Worm (Caenorhabditis elegans): ENCODE results near the gene tre-3.

- no peak for TF ChIP-seq ref-1 (GFP tag; conservative IDR thresholded peaks at IDR 0.05)
- TF ChIP-seq ztf-29 (GFP tag; IDR thresholded peaks at IDR 0.05) = no peak
- TF ChIP-seq med-1 (GFP tag; optimal IDR thresholded peaks at IDR 0.05; ENCODE audit: insufficient read depth) = no peak
- no peak for TF ChIP-seq flt-1 (GFP tag; IDR thresholded peaks at IDR 0.05)
- no peak for TF ChIP-seq tab-1 (GFP tag; IDR thresholded peaks at IDR 0.05)
Observed at ce11 chrV:11733460-11733859, 17.8 kb upstream of the tre-3 start, which contains the start of gene npp-22.

Data from whole organism, midembryonic.